Worm (Caenorhabditis elegans): ENCODE measurements around the gene srt-50.
A peak's percentile ranks its signal among the peaks of the same experiment; 100 is the strongest.

DNA sequence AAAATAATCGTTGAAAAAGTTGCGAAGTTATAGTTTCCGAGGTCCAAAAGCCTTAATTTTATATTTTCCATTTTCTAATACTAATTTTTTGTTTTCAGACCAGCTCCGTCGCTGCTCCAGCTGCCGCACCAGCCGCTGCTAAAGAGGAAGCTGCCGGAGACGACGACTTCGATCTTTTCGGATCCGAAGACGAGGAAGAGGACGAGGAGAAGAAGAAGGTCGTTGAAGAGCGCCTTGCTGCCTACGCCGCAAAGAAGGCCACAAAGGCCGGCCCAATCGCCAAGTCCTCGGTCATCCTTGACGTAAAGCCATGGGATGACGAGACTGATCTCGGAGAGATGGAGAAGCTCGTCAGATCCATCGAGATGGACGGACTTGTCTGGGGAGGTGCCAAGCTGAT lies 35.7 kb upstream of the srt-50 start:
- TF ChIP-seq ztf-29 (GFP tag; IDR thresholded peaks at IDR 0.05) = no peak
- TF ChIP-seq med-1 (GFP tag; optimal IDR thresholded peaks at IDR 0.05; ENCODE audit: insufficient read depth) = no peak
- TF ChIP-seq tab-1 (GFP tag; IDR thresholded peaks at IDR 0.05) = peak; percentile 25; the same call in 1 of the 2 replicates
- TF ChIP-seq T22C8.4 (GFP tag; IDR thresholded peaks at IDR 0.05) = no peak
- no peak for TF ChIP-seq flt-1 (GFP tag; IDR thresholded peaks at IDR 0.05)
- TF ChIP-seq ztf-23 (GFP tag; IDR thresholded peaks at IDR 0.05) = no peak
- no peak for TF ChIP-seq klf-2 (GFP tag; conservative IDR thresholded peaks at IDR 0.05)
- no peak for TF ChIP-seq cog-1 (tag; optimal IDR thresholded peaks at IDR 0.05)
- TF ChIP-seq ref-1 (GFP tag; conservative IDR thresholded peaks at IDR 0.05) = no peak

All from whole organism, midembryonic.